Fruit fly (Drosophila melanogaster): Measurements from ENCODE around the gene Ndc1.
A peak's percentile ranks its signal among the peaks of the same experiment; 100 is the strongest.

Ndc1 gene

dm6 chr3R:23914415-23915041 lies 9.7 kb upstream of the Ndc1 start (continued):
- no peak for TF ChIP-seq Fer2 (tag; optimal IDR thresholded peaks at IDR 0.05)
- no peak for TF ChIP-seq HHEX (GFP tag; optimal IDR thresholded peaks at IDR 0.05)
- TF ChIP-seq dpn (GFP tag; optimal IDR thresholded peaks at IDR 0.05) = no peak
- peak; percentile 44 for TF ChIP-seq Med (GFP tag)
- TF ChIP-seq CG11456 (GFP tag; IDR thresholded peaks at IDR 0.05) = no peak
- TF ChIP-seq CG7963 (GFP tag; IDR thresholded peaks at IDR 0.05; ENCODE audit: partially characterized antibody) = no peak
- TF ChIP-seq CG13624 (GFP tag; optimal IDR thresholded peaks at IDR 0.05) = peak; percentile 15
- TF ChIP-seq CG17186 (GFP tag; optimal IDR thresholded peaks at IDR 0.05) = no peak
- TF ChIP-seq vvl (GFP tag; IDR thresholded peaks at IDR 0.05) = peak; percentile 67; the same call in 1 of the 2 replicates
- no peak for TF ChIP-seq CG30431 (GFP tag; optimal IDR thresholded peaks at IDR 0.05)
- no peak for TF ChIP-seq CG15011 (GFP tag; optimal IDR thresholded peaks at IDR 0.05)
- no peak for TF ChIP-seq CG17359 (tag; optimal IDR thresholded peaks at IDR 0.05)
- no peak for TF ChIP-seq stwl (tag; optimal IDR thresholded peaks at IDR 0.05)
- no peak for TF ChIP-seq ERR (GFP tag; optimal IDR thresholded peaks at IDR 0.05)
- TF ChIP-seq fd3F (GFP tag; optimal IDR thresholded peaks at IDR 0.05) = no peak
- TF ChIP-seq trh (GFP tag; optimal IDR thresholded peaks at IDR 0.05) = no peak
- peak; percentile 88; the same call in 2 of the 4 replicates for TF ChIP-seq chinmo (GFP tag; IDR thresholded peaks at IDR 0.05; ENCODE audit: partially characterized antibody)
- TF ChIP-seq HLHmδ (GFP tag; optimal IDR thresholded peaks at IDR 0.05) = no peak
- no peak for TF ChIP-seq ATbp (GFP tag; optimal IDR thresholded peaks at IDR 0.05)
- no peak for TF ChIP-seq Lpt (GFP tag; optimal IDR thresholded peaks at IDR 0.05)
- TF ChIP-seq CG12942 (GFP tag; optimal IDR thresholded peaks at IDR 0.05) = no peak
- no peak for TF ChIP-seq PHDP (tag; optimal IDR thresholded peaks at IDR 0.05)
- no peak for TF ChIP-seq sens (GFP tag)
- TF ChIP-seq Nf-YC (tag; optimal IDR thresholded peaks at IDR 0.05) = no peak
- peak; percentile 25 for TF ChIP-seq CG13894 (tag; optimal IDR thresholded peaks at IDR 0.05)
- no peak for TF ChIP-seq CG10543 (GFP tag; optimal IDR thresholded peaks at IDR 0.05)
- TF ChIP-seq Fer1 (GFP tag; optimal IDR thresholded peaks at IDR 0.05) = no peak
- no peak for TF ChIP-seq Hr51 (GFP tag; optimal IDR thresholded peaks at IDR 0.05)
- TF ChIP-seq sd (tag; optimal IDR thresholded peaks at IDR 0.05) = peak; percentile 88
- TF ChIP-seq cato (GFP tag; optimal IDR thresholded peaks at IDR 0.05; ENCODE audit: borderline replicate concordance) = no peak
- TF ChIP-seq z (GFP tag; IDR thresholded peaks at IDR 0.05) = no peak
- TF ChIP-seq CG3281 (GFP tag; optimal IDR thresholded peaks at IDR 0.05) = no peak
- TF ChIP-seq bcd (GFP tag; optimal IDR thresholded peaks at IDR 0.05) = no peak
- no peak for TF ChIP-seq CG2129 (GFP tag; IDR thresholded peaks at IDR 0.05; ENCODE audit: partially characterized antibody)
- TF ChIP-seq CG17912 (GFP tag; optimal IDR thresholded peaks at IDR 0.05) = no peak
- TF ChIP-seq CG1832 (GFP tag; optimal IDR thresholded peaks at IDR 0.05) = no peak
- no peak for TF ChIP-seq CG13424 (tag; optimal IDR thresholded peaks at IDR 0.05)
- no peak for TF ChIP-seq danr (GFP tag; IDR thresholded peaks at IDR 0.05)
- no peak for TF ChIP-seq CG11504 (tag; optimal IDR thresholded peaks at IDR 0.05)
- TF ChIP-seq CG11695 (GFP tag; IDR thresholded peaks at IDR 0.05) = 0 out of 3 replicates have a peak, but pooled peaks have one; percentile 14
- TF ChIP-seq peb (GFP tag; IDR thresholded peaks at IDR 0.05) = no peak
- peak; percentile 18 for TF ChIP-seq pros (GFP tag; optimal IDR thresholded peaks at IDR 0.05)
- no peak for TF ChIP-seq CG3995 (GFP tag; optimal IDR thresholded peaks at IDR 0.05)
- TF ChIP-seq NC2α (GFP tag; optimal IDR thresholded peaks at IDR 0.05) = no peak
- no peak for TF ChIP-seq Rfx (GFP tag; IDR thresholded peaks at IDR 0.05)
- TF ChIP-seq E2f1 (GFP tag; IDR thresholded peaks at IDR 0.05) = no peak
- no peak for TF ChIP-seq Drgx (GFP tag; IDR thresholded peaks at IDR 0.05)
- TF ChIP-seq CG1602 (GFP tag; optimal IDR thresholded peaks at IDR 0.05) = no peak
- no peak for TF ChIP-seq dmrt99B (tag; optimal IDR thresholded peaks at IDR 0.05)
